Worm (Caenorhabditis elegans): ENCODE measurements around the gene F49F1.11.

ce11 chrIV:4099773-4100172 is 41.4 kb downstream of the F49F1.11 start:
- TF ChIP-seq unc-130 (GFP tag; optimal IDR thresholded peaks at IDR 0.05) (no peak), ZK185.1 (tag; optimal IDR thresholded peaks at IDR 0.05; ENCODE audit: poor library complexity, severe bottlenecking) (no peak), snpc-4 (GFP tag; optimal IDR thresholded peaks at IDR 0.05) (no peak), snpc-4 (tag; optimal IDR thresholded peaks at IDR 0.05) (no peak), B0261.1 (tag; optimal IDR thresholded peaks at IDR 0.05) (no peak), Y95B8A.8 (GFP tag; IDR thresholded peaks at IDR 0.05) (no peak), snpc-3.4 (tag; optimal IDR thresholded peaks at IDR 0.05) (no peak)

Data from whole organism, young adult.